Fruit fly (Drosophila melanogaster): ENCODE data around the gene Spn.

dm6 chr3L:2503465-2503864 is 50.6 kb downstream of the Spn start, which contains the start of gene CG16758:
- no peak for TF ChIP-seq psq (optimal IDR thresholded peaks at IDR 0.05)
- no peak for TF ChIP-seq Sin3A (optimal IDR thresholded peaks at IDR 0.05)
- no peak for TF ChIP-seq h (optimal IDR thresholded peaks at IDR 0.05)

All from Kc167 (cell line).